Fruit fly (Drosophila melanogaster) Kc167 (cell line): ENCODE results near the gene eIF2beta.

Source experiments
- Myc ChIP-seq: fragments of >200 bp; optimal IDR thresholded peaks from 2 replicates; lab custom pipeline; 2017; ENCODE audit warnings: missing external identifiers
- h ChIP-seq: fragments of >200 bp; optimal IDR thresholded peaks from 3 replicates; lab custom pipeline; 2018; ENCODE audit warnings: missing external identifiers
- psq ChIP-seq: fragments of >200 bp; optimal IDR thresholded peaks from 2 replicates; lab custom pipeline; 2017; ENCODE audit warnings: missing external identifiers
- ttk ChIP-seq: sonication (Bioruptor generic); optimal IDR thresholded peaks from 2 replicates; lab custom pipeline; 2017; ENCODE audit warnings: missing external identifiers

- TF ChIP-seq h (lab: Kevin White, UChicago) (no peak), Myc (lab: Kevin White, UChicago) (no peak), ttk (lab: Kevin White, UChicago) (no peak), psq (lab: Kevin White, UChicago) (no peak)
These were observed 2.6 kb downstream of the eIF2beta start, which contains the start of the genes ver and Gcn5 for dm6 chr3L:12523941-12524340.
